Fruit fly (Drosophila melanogaster) whole organism, prepupa: ENCODE results near the gene CG32944.

Experiments used
- CG16779 ChIP-seq: fragments of 200-800 bp; sonication (Bioruptor generic); optimal IDR thresholded peaks from 3 replicates; lab custom pipeline; 2017; ENCODE audit warnings: missing biosample characterization, mild to moderate bottlenecking, missing genetic modification characterization
- CG3032 ChIP-seq: fragments of 200-800 bp; optimal IDR thresholded peaks from 2 replicates; lab custom pipeline; 2019; ENCODE audit warnings: missing biosample characterization, mild to moderate bottlenecking, missing genetic modification characterization, moderate library complexity
- Gug ChIP-seq: fragments of 200-800 bp; sonication (Bioruptor generic); IDR thresholded peaks from 2 replicates; pipeline ENCODE4 v1.3.6; 2022; ENCODE audit warnings: missing biosample characterization, missing genetic modification characterization
- Met ChIP-seq: fragments of 200-800 bp; sonication (Bioruptor generic); optimal IDR thresholded peaks from 3 replicates; lab custom pipeline; 2016; ENCODE audit warnings: missing biosample characterization, missing genetic modification characterization
- Sox14 ChIP-seq: fragments of 200-800 bp; sonication (Bioruptor generic); optimal IDR thresholded peaks from 3 replicates; lab custom pipeline; 2016; ENCODE audit warnings: missing biosample characterization, missing genetic modification characterization
- svp ChIP-seq: fragments of 200-800 bp; sonication (Bioruptor generic); peaks from one replicate; lab custom pipeline; 2016; ENCODE audit warnings: missing biosample characterization, missing genetic modification characterization

dm6 chr3R:4419482-4419881, at the start of gene CG32944:
- TF ChIP-seq CG16779 (tag; lab: Kevin White, UChicago) (no peak), CG3032 (no peak), Gug (GFP tag; lab: Robert Waterston, UW) (no peak), Met (GFP tag; lab: Kevin White, UChicago) (no peak), Sox14 (no peak), svp (GFP tag; lab: Kevin White, UChicago) (no peak)
